Worm (Caenorhabditis elegans): ENCODE data around the gene tni-4.
A peak's percentile ranks its signal among the peaks of the same experiment; 100 is the strongest.

Gene tni-4

DNA sequence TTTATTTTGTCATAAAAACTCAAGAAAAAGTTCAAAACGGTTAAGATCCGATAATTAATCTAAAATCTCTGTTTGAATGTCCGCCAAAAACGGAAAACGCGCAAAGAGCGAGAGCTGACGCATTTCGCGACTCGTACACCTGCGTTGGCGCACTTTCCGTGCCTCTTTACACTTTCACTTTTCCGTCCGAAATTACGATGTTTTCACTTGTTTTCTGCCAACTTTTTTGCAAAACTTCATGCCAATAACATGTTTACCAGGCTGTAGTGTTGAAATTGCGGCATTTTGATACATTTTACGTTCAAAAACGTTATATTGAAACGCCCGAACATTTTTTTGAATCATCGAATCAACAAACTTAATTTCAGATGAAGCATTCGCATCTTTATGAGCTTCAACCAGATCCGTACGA lies 20.6 kb upstream of the tni-4 start, which contains the start of gene W03F8.4 (continued):
- peak; percentile 80 for TF ChIP-seq fkh-4 (tag; optimal IDR thresholded peaks at IDR 0.05; ENCODE audit: borderline replicate concordance)
- TF ChIP-seq grh-1 (GFP tag; IDR thresholded peaks at IDR 0.05), result peak; percentile 98
- peak; percentile 96 to 100 for TF ChIP-seq efl-1 (optimal IDR thresholded peaks at IDR 0.05)
- TF ChIP-seq efl-1 (GFP tag; optimal IDR thresholded peaks at IDR 0.05 in 1 of 2), result peak; percentile 99 to 100
- TF ChIP-seq nhr-47 (tag; optimal IDR thresholded peaks at IDR 0.05), result peak; percentile 98
- TF ChIP-seq snu-23 (GFP tag; optimal IDR thresholded peaks at IDR 0.05), result peak; percentile 98
- peak; percentile 10 for TF ChIP-seq nhr-84 (tag; optimal IDR thresholded peaks at IDR 0.05)
- TF ChIP-seq lin-15B (tag; optimal IDR thresholded peaks at IDR 0.05), result peak; percentile 89
- TF ChIP-seq lin-13 (GFP tag; optimal IDR thresholded peaks at IDR 0.05), result peak; percentile 90
- no peak for TF ChIP-seq ama-1 (optimal IDR thresholded peaks at IDR 0.05)
- peak; percentile 96 for TF ChIP-seq C16A3.4 (tag; optimal IDR thresholded peaks at IDR 0.05)
- peak; percentile 98 for TF ChIP-seq mep-1 (tag; optimal IDR thresholded peaks at IDR 0.05)
- TF ChIP-seq zag-1 (tag; optimal IDR thresholded peaks at IDR 0.05), result no peak
- peak; percentile 85 for TF ChIP-seq skn-1 (tag; optimal IDR thresholded peaks at IDR 0.05)
- peak; percentile 99 for TF ChIP-seq dpl-1 (GFP tag; optimal IDR thresholded peaks at IDR 0.05)
- no peak for TF ChIP-seq ets-5 (GFP tag; IDR thresholded peaks at IDR 0.05)
- TF ChIP-seq nhr-71 (tag; optimal IDR thresholded peaks at IDR 0.05), result peak; percentile 98
- peak; percentile 93 for TF ChIP-seq ceh-88 (GFP tag; IDR thresholded peaks at IDR 0.05)
- TF ChIP-seq blmp-1 (tag; optimal IDR thresholded peaks at IDR 0.05), result peak; percentile 100
- TF ChIP-seq zip-4 (GFP tag; optimal IDR thresholded peaks at IDR 0.05), result peak; percentile 86
- peak; percentile 31 for TF ChIP-seq C34B4.2 (tag; optimal IDR thresholded peaks at IDR 0.05)
- no peak for TF ChIP-seq hlh-4 (tag; optimal IDR thresholded peaks at IDR 0.05)
- TF ChIP-seq ceh-82 (tag; optimal IDR thresholded peaks at IDR 0.05), result peak; percentile 92 to 96 (median 95)
- peak; percentile 95 for TF ChIP-seq ceh-8 (GFP tag; optimal IDR thresholded peaks at IDR 0.05)
- peak; percentile 68 for TF ChIP-seq aha-1 (tag; optimal IDR thresholded peaks at IDR 0.05)
- TF ChIP-seq lir-3 (tag; optimal IDR thresholded peaks at IDR 0.05; ENCODE audit: poor library complexity), result peak; percentile 84
- peak; percentile 37 for TF ChIP-seq Y116A8C.19 (tag; optimal IDR thresholded peaks at IDR 0.05; ENCODE audit: borderline replicate concordance)
- TF ChIP-seq sup-37 (GFP tag; optimal IDR thresholded peaks at IDR 0.05), result peak; percentile 92
- peak; percentile 97 for TF ChIP-seq dsc-1 (tag; optimal IDR thresholded peaks at IDR 0.05)
- TF ChIP-seq C04F5.9 (tag; optimal IDR thresholded peaks at IDR 0.05), result peak; percentile 85
- TF ChIP-seq rnt-1 (tag; optimal IDR thresholded peaks at IDR 0.05), result peak; percentile 97
- TF ChIP-seq unc-98 (GFP tag; IDR thresholded peaks at IDR 0.05), result peak; percentile 17; the same call in 1 of the 2 replicates

ce11 chrIV:5186480-5187205 lies 17.7 kb upstream of the tni-4 start, which contains the start of the genes W03F8.6 and mtrf-1L:
Gene W03F8.6 (minus strand): TSS chrIV:5186580.
Gene mtrf-1L (plus strand): TSS chrIV:5187155.
- TF ChIP-seq ama-1 (optimal IDR thresholded peaks at IDR 0.05), result no peak
- TF ChIP-seq fkh-4 (tag; optimal IDR thresholded peaks at IDR 0.05; ENCODE audit: borderline replicate concordance), result no peak
- no peak for TF ChIP-seq vab-15 (tag; optimal IDR thresholded peaks at IDR 0.05)
- TF ChIP-seq lir-3 (tag; optimal IDR thresholded peaks at IDR 0.05; ENCODE audit: poor library complexity), result no peak
- no peak for TF ChIP-seq elt-3 (tag; optimal IDR thresholded peaks at IDR 0.05)
- no peak for TF ChIP-seq zip-4 (GFP tag; optimal IDR thresholded peaks at IDR 0.05)
- TF ChIP-seq mep-1 (tag; optimal IDR thresholded peaks at IDR 0.05), result no peak
- no peak for TF ChIP-seq dsc-1 (tag; optimal IDR thresholded peaks at IDR 0.05)
- TF ChIP-seq skn-1 (tag; optimal IDR thresholded peaks at IDR 0.05), result no peak

DNA sequence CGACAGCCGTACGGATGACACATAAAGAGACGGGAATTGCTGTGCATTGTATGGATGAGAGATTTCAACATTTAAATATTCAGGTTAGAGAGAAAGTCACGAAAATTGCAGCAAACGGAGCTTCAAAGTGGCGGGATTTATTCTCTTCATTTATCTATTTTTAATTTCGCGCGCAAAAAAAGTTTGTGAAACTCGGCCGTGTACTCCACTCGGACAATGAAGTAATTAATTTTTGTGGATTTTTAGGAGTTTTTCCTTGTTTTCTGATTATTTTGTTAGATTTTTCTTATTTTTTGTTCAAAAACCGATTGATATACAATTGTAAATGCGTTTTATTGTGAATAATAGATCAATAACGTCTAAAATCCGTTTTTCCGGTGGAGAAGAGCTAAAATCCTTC lies 16.3 kb upstream of the tni-4 start:
- TF ChIP-seq blmp-1 (tag; optimal IDR thresholded peaks at IDR 0.05), result peak; percentile 58
- TF ChIP-seq ceh-90 (tag; optimal IDR thresholded peaks at IDR 0.05), result peak; percentile 76
- TF ChIP-seq swsn-7 (tag; optimal IDR thresholded peaks at IDR 0.05), result peak; percentile 29
- TF ChIP-seq fkh-4 (tag; optimal IDR thresholded peaks at IDR 0.05; ENCODE audit: borderline replicate concordance), result peak; percentile 15
- TF ChIP-seq lin-35 (GFP tag; optimal IDR thresholded peaks at IDR 0.05), result peak; percentile 73 to 79
- TF ChIP-seq irx-1 (tag; optimal IDR thresholded peaks at IDR 0.05), result peak; percentile 62
- TF ChIP-seq lin-39 (tag; optimal IDR thresholded peaks at IDR 0.05), result peak; percentile 23
- peak; percentile 47 for TF ChIP-seq nhr-47 (tag; optimal IDR thresholded peaks at IDR 0.05)
- TF ChIP-seq nhr-90 (tag; optimal IDR thresholded peaks at IDR 0.05; ENCODE audit: poor library complexity), result peak; percentile 29
- TF ChIP-seq zip-4 (GFP tag; optimal IDR thresholded peaks at IDR 0.05), result no peak
- peak; percentile 75 for TF ChIP-seq nhr-85 (tag)
- TF ChIP-seq nhr-19 (GFP tag; conservative IDR thresholded peaks at IDR 0.05), result peak; percentile 23
- peak; percentile 8 for TF ChIP-seq nhr-20 (tag; optimal IDR thresholded peaks at IDR 0.05)
- no peak for TF ChIP-seq C34B4.2 (tag; optimal IDR thresholded peaks at IDR 0.05)
- TF ChIP-seq lin-13 (GFP tag; optimal IDR thresholded peaks at IDR 0.05), result peak; percentile 24
- TF ChIP-seq tbx-2 (tag; optimal IDR thresholded peaks at IDR 0.05), result peak; percentile 40
- TF ChIP-seq lir-3 (tag; optimal IDR thresholded peaks at IDR 0.05; ENCODE audit: poor library complexity), result peak; percentile 73
- TF ChIP-seq egl-13 (tag; optimal IDR thresholded peaks at IDR 0.05), result peak; percentile 21
- peak; percentile 7 to 38 for TF ChIP-seq lsy-2 (tag; optimal IDR thresholded peaks at IDR 0.05)
- no peak for TF ChIP-seq mab-9 (GFP tag; IDR thresholded peaks at IDR 0.05)
